Fruit fly (Drosophila melanogaster) whole organism, embryonic: ENCODE data around the gene CG6931.

Experiments used
- Bdp1 ChIP-seq: fragments of 200-800 bp; sonication (Bioruptor generic); optimal IDR thresholded peaks from 3 replicates; lab custom pipeline; 2016; ENCODE audit warnings: missing biosample characterization, missing genetic modification characterization
- CG17612 ChIP-seq: fragments of 200-800 bp; sonication (Bioruptor generic); IDR thresholded peaks from 2 replicates; pipeline ENCODE4 v1.3.6; 2022; ENCODE audit warnings: missing biosample characterization, missing genetic modification characterization
- CG9437 ChIP-seq: fragments of 200-800 bp; sonication (Bioruptor generic); optimal IDR thresholded peaks from 2 replicates; lab custom pipeline; 2018; ENCODE audit warnings: missing biosample characterization, mild to moderate bottlenecking, missing genetic modification characterization
- Vsx1 ChIP-seq: fragments of 200-800 bp; sonication (Bioruptor generic); optimal IDR thresholded peaks from 2 replicates; lab custom pipeline; 2017; ENCODE audit warnings: missing biosample characterization, mild to moderate bottlenecking, missing genetic modification characterization, missing genetic modification reagents
- lmd ChIP-seq: fragments of 200-800 bp; sonication (Bioruptor generic); IDR thresholded peaks from 2 replicates; pipeline ENCODE4 v1.3.6; 2022; ENCODE audit warnings: missing biosample characterization, missing genetic modification characterization
- repo ChIP-seq: fragments of 200-800 bp; sonication (Bioruptor generic); optimal IDR thresholded peaks from 2 replicates; lab custom pipeline; 2016; ENCODE audit warnings: missing biosample characterization, missing genetic modification characterization
- vvl ChIP-seq: fragments of 200-800 bp; sonication (Bioruptor generic); IDR thresholded peaks from 2 replicates; pipeline ENCODE4 v1.3.6; 2022; ENCODE audit warnings: missing biosample characterization, missing genetic modification characterization

dm6 chr3L:12027929-12028328 is 37.4 kb downstream of the CG6931 start:
- no peak for TF ChIP-seq lmd (GFP tag; lab: Robert Waterston, UW)
- TF ChIP-seq CG17612 (GFP tag; lab: Robert Waterston, UW): no peak
- no peak for TF ChIP-seq vvl (GFP tag; lab: Robert Waterston, UW)
- TF ChIP-seq Bdp1 (GFP tag; lab: Kevin White, UChicago): no peak
- TF ChIP-seq repo: no peak
- TF ChIP-seq CG9437 (GFP tag; lab: Kevin White, UChicago): no peak
- no peak for TF ChIP-seq Vsx1
